Fruit fly (Drosophila melanogaster): ENCODE measurements around the gene CG31697.

CG31697 gene

DNA sequence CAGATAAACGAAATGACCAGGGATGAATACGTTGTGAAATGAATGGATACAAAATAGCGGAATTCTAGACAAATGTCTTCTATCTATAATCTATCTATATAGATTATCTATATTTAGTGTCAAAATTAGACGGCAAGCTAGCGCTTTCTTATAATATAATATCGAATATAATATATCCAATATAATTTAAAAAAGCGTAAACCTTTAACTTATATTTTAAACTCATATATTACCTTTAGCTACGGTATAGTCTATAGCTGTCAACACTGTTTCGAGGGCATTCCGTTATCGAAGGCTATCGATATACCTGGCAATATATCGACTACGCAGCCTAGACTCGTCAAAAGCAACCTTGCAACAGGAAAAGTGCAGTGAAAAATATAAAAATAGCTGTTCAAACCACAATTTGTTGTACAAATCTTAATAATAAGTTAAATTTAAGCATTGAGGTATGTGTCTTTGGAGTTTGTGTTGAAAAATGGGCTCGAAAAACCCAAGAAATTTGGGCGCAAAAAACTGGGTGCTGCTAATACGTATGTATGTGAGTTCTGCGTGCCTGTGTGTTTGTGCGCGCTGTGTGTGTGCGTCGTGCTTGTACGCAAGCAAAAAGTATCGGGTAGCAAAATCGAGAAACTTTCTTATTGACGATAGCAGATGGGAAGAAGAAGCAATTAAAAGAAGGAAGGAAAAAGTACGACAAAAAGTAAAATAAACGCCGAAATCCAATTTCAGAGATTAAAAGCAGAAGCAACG is 42.1 kb upstream of the CG31697 start, which contains the start of the genes swm and Ctu2 (continued):
- peak; percentile 59 for TF ChIP-seq CG1602 (GFP tag; optimal IDR thresholded peaks at IDR 0.05)
- no peak for TF ChIP-seq ato (GFP tag; IDR thresholded peaks at IDR 0.05; ENCODE audit: partially characterized antibody)
- TF ChIP-seq wdn (GFP tag; IDR thresholded peaks at IDR 0.05): peak; percentile 29; the same call in 1 of the 2 replicates
- no peak for TF ChIP-seq aop (GFP tag; IDR thresholded peaks at IDR 0.05)
- TF ChIP-seq so (GFP tag; IDR thresholded peaks at IDR 0.05): no peak
- peak; percentile 81 for TF ChIP-seq Dref (GFP tag; IDR thresholded peaks at IDR 0.05)
- peak; percentile 82 for TF ChIP-seq Fer3 (tag; optimal IDR thresholded peaks at IDR 0.05)
- TF ChIP-seq Ptx1 (GFP tag; IDR thresholded peaks at IDR 0.05): peak; percentile 72
- no peak for TF ChIP-seq chif (GFP tag; optimal IDR thresholded peaks at IDR 0.05)
- TF ChIP-seq CG17361 (GFP tag; IDR thresholded peaks at IDR 0.05): peak; percentile 87
- TF ChIP-seq Dbx (GFP tag; IDR thresholded peaks at IDR 0.05): peak; percentile 62
- peak; percentile 48 for TF ChIP-seq pzg (GFP tag; optimal IDR thresholded peaks at IDR 0.05)
- no peak for TF ChIP-seq CG6254 (GFP tag; optimal IDR thresholded peaks at IDR 0.05)
- TF ChIP-seq Doc2 (GFP tag; IDR thresholded peaks at IDR 0.05): no peak
- TF ChIP-seq sug (tag; optimal IDR thresholded peaks at IDR 0.05): peak; percentile 85
- peak; percentile 94 for TF ChIP-seq Sry-β (GFP tag; optimal IDR thresholded peaks at IDR 0.05)
- peak; percentile 23 for TF ChIP-seq pum (GFP tag; optimal IDR thresholded peaks at IDR 0.05)
- no peak for TF ChIP-seq CG12071 (GFP tag; optimal IDR thresholded peaks at IDR 0.05)
- TF ChIP-seq CG18262 (tag; optimal IDR thresholded peaks at IDR 0.05): peak; percentile 73
- no peak for TF ChIP-seq gfzf (GFP tag; optimal IDR thresholded peaks at IDR 0.05)
- TF ChIP-seq CG16863 (GFP tag; optimal IDR thresholded peaks at IDR 0.05): no peak
- no peak for TF ChIP-seq CG3163 (GFP tag; optimal IDR thresholded peaks at IDR 0.05)
- TF ChIP-seq pita (GFP tag; optimal IDR thresholded peaks at IDR 0.05): no peak
- no peak for TF ChIP-seq h (optimal IDR thresholded peaks at IDR 0.05)
- TF ChIP-seq Rfx (GFP tag; IDR thresholded peaks at IDR 0.05): peak; percentile 76
- TF ChIP-seq CG6689 (GFP tag; IDR thresholded peaks at IDR 0.05): peak; percentile 68
- TF ChIP-seq kay (GFP tag; optimal IDR thresholded peaks at IDR 0.05): no peak
- TF ChIP-seq CG11456 (GFP tag; IDR thresholded peaks at IDR 0.05): no peak
- TF ChIP-seq Max (GFP tag; optimal IDR thresholded peaks at IDR 0.05): peak; percentile 2
- no peak for TF ChIP-seq CG18476 (GFP tag; optimal IDR thresholded peaks at IDR 0.05)
- peak; percentile 45 for TF ChIP-seq CG4617 (GFP tag; optimal IDR thresholded peaks at IDR 0.05; ENCODE audit: borderline replicate concordance)
- TF ChIP-seq CG1832 (GFP tag; optimal IDR thresholded peaks at IDR 0.05): no peak
- peak; percentile 94 for TF ChIP-seq CG17385 (GFP tag; optimal IDR thresholded peaks at IDR 0.05)
- peak; percentile 46 for TF ChIP-seq D19B (GFP tag; optimal IDR thresholded peaks at IDR 0.05)
- peak; percentile 18 for TF ChIP-seq CG11723 (GFP tag; optimal IDR thresholded peaks at IDR 0.05)
- no peak for TF ChIP-seq CG15073 (GFP tag; optimal IDR thresholded peaks at IDR 0.05)
- no peak for TF ChIP-seq Gsc (GFP tag; IDR thresholded peaks at IDR 0.05)
- TF ChIP-seq crc (GFP tag; optimal IDR thresholded peaks at IDR 0.05): no peak
- TF ChIP-seq CG31224 (GFP tag; IDR thresholded peaks at IDR 0.05): peak; percentile 36; the same call in 1 of the 2 replicates
- no peak for TF ChIP-seq CG2889 (GFP tag; IDR thresholded peaks at IDR 0.05)
- TF ChIP-seq CG1603 (tag; optimal IDR thresholded peaks at IDR 0.05): peak; percentile 5
- TF ChIP-seq bcd (GFP tag; optimal IDR thresholded peaks at IDR 0.05): peak; percentile 63
- peak in 1 of 2 experiments; percentile 67 for TF ChIP-seq bsh (GFP tag; optimal IDR thresholded peaks at IDR 0.05)
- no peak for TF ChIP-seq ATbp (GFP tag; optimal IDR thresholded peaks at IDR 0.05)
- TF ChIP-seq CG11093 (GFP tag; IDR thresholded peaks at IDR 0.05): 0 out of 3 replicates have a peak, but pooled peaks have one; percentile 32
- peak; percentile 29; the same call in 1 of the 3 replicates for TF ChIP-seq croc (GFP tag; conservative IDR thresholded peaks at IDR 0.05)
- no peak for TF ChIP-seq otp (GFP tag; IDR thresholded peaks at IDR 0.05)
- TF ChIP-seq CG8924 (tag; optimal IDR thresholded peaks at IDR 0.05): peak; percentile 82
- TF ChIP-seq cas (GFP tag; IDR thresholded peaks at IDR 0.05): no peak
- TF ChIP-seq CTCF (GFP tag; optimal IDR thresholded peaks at IDR 0.05): no peak
- TF ChIP-seq esg (GFP tag; conservative IDR thresholded peaks at IDR 0.05): peak; percentile 31; the same call in 1 of the 2 replicates

All from whole organism, embryonic.